Worm (Caenorhabditis elegans) whole organism, late embryonic: ENCODE data around the gene tomm-22.

ENCODE experiments used
- F13H6.1 ChIP-seq: sonication (generic microtip); optimal IDR thresholded peaks from 2 replicates; lab custom pipeline; 2016; ENCODE audit warnings: missing genetic modification characterization, missing compliant biosample characterization
- ama-1 ChIP-seq: fragments of 150-350 bp; optimal IDR thresholded peaks from 2 replicates; lab custom pipeline; 2014
- ceh-14 ChIP-seq: sonication (generic microtip); optimal IDR thresholded peaks from 2 replicates; lab custom pipeline; 2016; ENCODE audit warnings: missing genotype, missing genetic modification characterization, missing compliant biosample characterization
- ceh-30 ChIP-seq: fragments of 150-350 bp; optimal IDR thresholded peaks from 2 replicates; lab custom pipeline; 2014; ENCODE audit warnings: missing biosample characterization, missing genetic modification characterization
- ceh-45 ChIP-seq: fragments of 200-800 bp; sonication (Bioruptor generic); IDR thresholded peaks from 2 replicates; pipeline ENCODE4 v1.3.6; 2022; ENCODE audit warnings: missing genetic modification reagents, missing genetic modification characterization, missing compliant biosample characterization
- fkh-10 ChIP-seq: fragments of 150-350 bp; optimal IDR thresholded peaks from 2 replicates; lab custom pipeline; 2014; ENCODE audit warnings: missing biosample characterization, missing genetic modification reagents, missing genetic modification characterization
- hlh-30 ChIP-seq: sonication (generic microtip); optimal IDR thresholded peaks from 2 replicates; lab custom pipeline; 2017; ENCODE audit warnings: antibody characterized with exemption, missing genetic modification characterization, missing compliant biosample characterization; ENCODE audit not compliant: insufficient read depth
- lin-11 ChIP-seq: fragments of 200-800 bp; sonication (Bioruptor generic); optimal IDR thresholded peaks from 2 replicates; lab custom pipeline; 2018; ENCODE audit warnings: mild to moderate bottlenecking, missing genetic modification characterization, missing compliant biosample characterization
- mec-3 ChIP-seq: sonication (generic microtip); optimal IDR thresholded peaks from 2 replicates; lab custom pipeline; 2016; ENCODE audit warnings: borderline replicate concordance, missing genetic modification characterization, missing compliant biosample characterization
- nhr-11 ChIP-seq: fragments of 150-350 bp; optimal IDR thresholded peaks from 2 replicates; lab custom pipeline; 2014; ENCODE audit warnings: missing biosample characterization, missing genetic modification characterization
- pqm-1 ChIP-seq: sonication (generic microtip); optimal IDR thresholded peaks from 2 replicates; lab custom pipeline; 2016; ENCODE audit warnings: missing genetic modification characterization, missing compliant biosample characterization
- sox-4 ChIP-seq: sonication (generic microtip); optimal IDR thresholded peaks from 2 replicates; lab custom pipeline; 2017; ENCODE audit warnings: mild to moderate bottlenecking, missing genetic modification characterization, inconsistent platforms, missing compliant biosample characterization

DNA sequence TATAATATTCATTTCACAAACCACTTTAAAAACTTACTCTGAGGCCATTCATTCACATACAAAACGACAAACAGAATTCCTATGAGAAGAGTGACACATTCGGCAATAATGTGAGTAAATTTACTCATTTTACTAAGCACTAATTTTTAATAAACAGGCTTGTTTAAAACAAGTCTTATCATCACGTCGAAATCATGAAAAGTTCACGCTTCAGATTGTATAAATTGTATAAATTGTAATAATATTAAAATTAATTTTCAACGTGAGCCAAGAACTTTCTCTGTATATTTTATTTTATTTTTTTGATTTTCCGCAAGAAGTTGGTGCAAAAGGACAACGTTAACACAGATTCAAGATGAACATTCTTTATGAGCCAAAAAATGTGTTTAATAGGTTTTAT lies 51.5 kb downstream of the tomm-22 start, which contains the start of gene C24H12.6:
- TF ChIP-seq lin-11 (tag; lab: Kevin White, UChicago) = no peak
- TF ChIP-seq nhr-11 (tag; lab: Kevin White, UChicago) = no peak
- no peak for TF ChIP-seq sox-4
- no peak for TF ChIP-seq fkh-10
- no peak for TF ChIP-seq ceh-30 (tag; lab: Kevin White, UChicago)
- no peak for TF ChIP-seq F13H6.1 (tag; lab: Kevin White, UChicago)
- no peak for TF ChIP-seq ceh-45
- no peak for TF ChIP-seq mec-3 (tag; lab: Kevin White, UChicago)
- no peak for TF ChIP-seq pqm-1 (tag; lab: Kevin White, UChicago)
- no peak for TF ChIP-seq ama-1
- no peak for TF ChIP-seq ceh-14 (tag; lab: Kevin White, UChicago)
- TF ChIP-seq hlh-30 (tag; lab: Kevin White, UChicago) = no peak
